Fruit fly (Drosophila melanogaster) whole organism, embryonic: ENCODE measurements around the gene CG14082.

Source experiments
- Asciz ChIP-seq: fragments of 200-800 bp; sonication (Bioruptor generic); optimal IDR thresholded peaks from 2 replicates; lab custom pipeline; 2017; ENCODE audit warnings: missing biosample characterization, mild to moderate bottlenecking, missing genetic modification characterization, missing genetic modification reagents
- CG10267 ChIP-seq: fragments of 200-800 bp; sonication (Bioruptor generic); optimal IDR thresholded peaks from 2 replicates; lab custom pipeline; 2018; ENCODE audit warnings: missing biosample characterization, mild to moderate bottlenecking, missing genetic modification characterization, moderate library complexity
- CG11093 ChIP-seq: fragments of 200-800 bp; sonication (Bioruptor generic); IDR thresholded peaks from 3 replicates; pipeline ENCODE4 v1.3.6; 2022; ENCODE audit warnings: missing biosample characterization, missing genetic modification characterization
- CG12744 ChIP-seq: fragments of 200-800 bp; sonication (Bioruptor generic); optimal IDR thresholded peaks from 2 replicates; lab custom pipeline; 2016; ENCODE audit warnings: missing biosample characterization, missing genetic modification characterization
- CG16779 ChIP-seq: fragments of 200-800 bp; sonication (Bioruptor generic); IDR thresholded peaks from 2 replicates; pipeline ENCODE4 v1.3.6; 2022; ENCODE audit warnings: missing biosample characterization, missing genetic modification characterization
- CG17802 ChIP-seq: fragments of 200-800 bp; sonication (Bioruptor generic); optimal IDR thresholded peaks from 2 replicates; lab custom pipeline; 2018; ENCODE audit warnings: missing biosample characterization, mild to moderate bottlenecking, missing genetic modification characterization, moderate library complexity
- CG18011 ChIP-seq: fragments of 200-800 bp; sonication (Bioruptor generic); optimal IDR thresholded peaks from 2 replicates; lab custom pipeline; 2017; ENCODE audit warnings: missing biosample characterization, missing genetic modification characterization, mild to moderate bottlenecking, moderate library complexity, missing genotype
- CG18476 ChIP-seq: fragments of 200-800 bp; sonication (Bioruptor generic); optimal IDR thresholded peaks from 2 replicates; lab custom pipeline; 2016; ENCODE audit warnings: missing biosample characterization, mild to moderate bottlenecking, missing genetic modification characterization
- CG32772 ChIP-seq: fragments of 200-800 bp; sonication (Bioruptor generic); IDR thresholded peaks from 2 replicates; pipeline ENCODE4 v1.3.6; 2022; ENCODE audit warnings: missing biosample characterization, missing genetic modification characterization
- CG3281 ChIP-seq: fragments of 200-800 bp; sonication (Bioruptor generic); optimal IDR thresholded peaks from 3 replicates; lab custom pipeline; 2017; ENCODE audit warnings: missing biosample characterization, mild to moderate bottlenecking, missing genetic modification characterization
- CG3407 ChIP-seq: fragments of 200-800 bp; sonication (Bioruptor generic); optimal IDR thresholded peaks from 2 replicates; lab custom pipeline; 2018; ENCODE audit warnings: missing biosample characterization, mild to moderate bottlenecking, missing genetic modification characterization
- CG4328 ChIP-seq: fragments of 200-800 bp; sonication (Bioruptor generic); optimal IDR thresholded peaks from 3 replicates; lab custom pipeline; 2017; ENCODE audit warnings: missing biosample characterization, missing genetic modification reagents, missing genetic modification characterization
- CG4730 ChIP-seq: fragments of 200-800 bp; sonication (Bioruptor generic); IDR thresholded peaks from 2 replicates; pipeline ENCODE4 v1.3.6; 2022; ENCODE audit warnings: missing biosample characterization, missing genetic modification characterization
- CG6813 ChIP-seq: fragments of 200-800 bp; sonication (Bioruptor generic); optimal IDR thresholded peaks from 2 replicates; lab custom pipeline; 2017; ENCODE audit warnings: missing biosample characterization, missing genetic modification characterization, mild to moderate bottlenecking, moderate library complexity, missing genetic modification reagents
- CG7786 ChIP-seq: fragments of 200-800 bp; sonication (Bioruptor generic); optimal IDR thresholded peaks from 2 replicates; lab custom pipeline; 2016; ENCODE audit warnings: missing biosample characterization, missing genetic modification characterization
- CG8765 ChIP-seq: fragments of 200-800 bp; sonication (Bioruptor generic); IDR thresholded peaks from 2 replicates; pipeline ENCODE4 v1.3.6; 2022; ENCODE audit warnings: missing biosample characterization, missing genetic modification characterization
- D19A ChIP-seq: fragments of 200-800 bp; optimal IDR thresholded peaks from 3 replicates; lab custom pipeline; 2019; ENCODE audit warnings: missing biosample characterization, mild to moderate bottlenecking, missing genetic modification characterization, moderate library complexity
- Dek ChIP-seq: fragments of 200-800 bp; sonication (Bioruptor generic); optimal IDR thresholded peaks from 3 replicates; lab custom pipeline; 2019; ENCODE audit warnings: missing biosample characterization, mild to moderate bottlenecking, missing genetic modification characterization, moderate library complexity
- GATAe ChIP-seq: fragments of 200-800 bp; sonication (Bioruptor generic); conservative IDR thresholded peaks from 2 replicates; pipeline ENCODE4 v1.3.6; 2022; ENCODE audit warnings: missing biosample characterization, missing genetic modification characterization
- HLH54F ChIP-seq: fragments of 200-800 bp; sonication (Bioruptor generic); optimal IDR thresholded peaks from 3 replicates; lab custom pipeline; 2016; ENCODE audit warnings: missing biosample characterization, missing genetic modification characterization
- Hand ChIP-seq: fragments of 200-800 bp; sonication (Bioruptor generic); optimal IDR thresholded peaks from 2 replicates; lab custom pipeline; 2017; ENCODE audit warnings: mild to moderate bottlenecking, missing biosample characterization, missing genetic modification reagents, missing genetic modification characterization
- Oaz ChIP-seq: fragments of 200-800 bp; sonication (Bioruptor generic); IDR thresholded peaks from 2 replicates; pipeline ENCODE4 v1.3.6; 2022; ENCODE audit warnings: missing biosample characterization, missing genetic modification characterization
- Opbp ChIP-seq: fragments of 200-800 bp; sonication (Bioruptor generic); IDR thresholded peaks from 3 replicates; pipeline ENCODE4 v1.3.6; 2022; ENCODE audit warnings: missing biosample characterization, missing genetic modification characterization; ENCODE audit not compliant: partially characterized antibody
- Ptx1 ChIP-seq: fragments of 200-800 bp; sonication (Bioruptor generic); IDR thresholded peaks from 2 replicates; pipeline ENCODE4 v1.3.6; 2022; ENCODE audit warnings: missing biosample characterization, missing genetic modification characterization
- Ssrp ChIP-seq: fragments of 200-800 bp; sonication (Bioruptor generic); optimal IDR thresholded peaks from 2 replicates; lab custom pipeline; 2018; ENCODE audit warnings: missing biosample characterization, mild to moderate bottlenecking, missing genetic modification characterization, moderate library complexity
- ab ChIP-seq: fragments of 200-800 bp; sonication (Bioruptor generic); optimal IDR thresholded peaks from 2 replicates; lab custom pipeline; 2016; ENCODE audit warnings: missing biosample characterization, missing genetic modification characterization
- ac ChIP-seq: fragments of 200-800 bp; sonication (Bioruptor generic); optimal IDR thresholded peaks from 3 replicates; lab custom pipeline; 2017; ENCODE audit warnings: missing biosample characterization, mild to moderate bottlenecking, missing genetic modification characterization
- ash1 ChIP-seq: fragments of 200-800 bp; sonication (Bioruptor generic); optimal IDR thresholded peaks from 2 replicates; lab custom pipeline; 2018; ENCODE audit warnings: missing biosample characterization, mild to moderate bottlenecking, missing genetic modification characterization
- az2 ChIP-seq: fragments of 200-800 bp; sonication (Bioruptor generic); optimal IDR thresholded peaks from 3 replicates; lab custom pipeline; 2016; ENCODE audit warnings: missing biosample characterization, missing genetic modification characterization
- bbx ChIP-seq: fragments of 200-800 bp; sonication (Bioruptor generic); IDR thresholded peaks from 2 replicates; pipeline ENCODE4 v1.3.6; 2022; ENCODE audit warnings: missing biosample characterization, missing genetic modification characterization; ENCODE audit not compliant: partially characterized antibody
- bigmax ChIP-seq: fragments of 200-800 bp; sonication (Bioruptor generic); optimal IDR thresholded peaks from 2 replicates; lab custom pipeline; 2018; ENCODE audit warnings: missing biosample characterization, mild to moderate bottlenecking, missing genetic modification characterization
- ci ChIP-seq: fragments of 200-800 bp; sonication (Bioruptor generic); IDR thresholded peaks from 3 replicates; pipeline ENCODE4 v1.3.6; 2022; ENCODE audit warnings: missing biosample characterization, missing genetic modification characterization
- dmrt11E ChIP-seq: fragments of 200-800 bp; sonication (Bioruptor generic); optimal IDR thresholded peaks from 3 replicates; lab custom pipeline; 2018; ENCODE audit warnings: missing biosample characterization, mild to moderate bottlenecking, missing genetic modification characterization, moderate library complexity
- eve ChIP-seq, 2 experiments: fragments of >200 bp; optimal IDR thresholded peaks; 2 replicates each; lab custom pipeline; 2017; ENCODE audit warnings: missing biosample characterization in 2 of 2, missing genetic modification characterization in 2 of 2
- fd3F ChIP-seq: fragments of 200-800 bp; sonication (Bioruptor generic); optimal IDR thresholded peaks from 2 replicates; lab custom pipeline; 2018; ENCODE audit warnings: missing biosample characterization, mild to moderate bottlenecking, missing genetic modification characterization, moderate library complexity
- gem ChIP-seq: fragments of 200-800 bp; sonication (Bioruptor generic); optimal IDR thresholded peaks from 2 replicates; lab custom pipeline; 2019; ENCODE audit warnings: missing biosample characterization, mild to moderate bottlenecking, missing genetic modification characterization, moderate library complexity
- gsb-n ChIP-seq: fragments of 200-800 bp; sonication (Bioruptor generic); optimal IDR thresholded peaks from 3 replicates; lab custom pipeline; 2018; ENCODE audit warnings: missing biosample characterization, mild to moderate bottlenecking, missing genetic modification characterization
- mam ChIP-seq: fragments of 200-800 bp; sonication (Bioruptor generic); optimal IDR thresholded peaks from 3 replicates; lab custom pipeline; 2016; ENCODE audit warnings: missing biosample characterization, missing genetic modification characterization
- nerfin-2 ChIP-seq: fragments of 200-800 bp; sonication (Bioruptor generic); IDR thresholded peaks from 2 replicates; pipeline ENCODE4 v1.3.6; 2022; ENCODE audit warnings: missing biosample characterization, missing genetic modification characterization; ENCODE audit not compliant: partially characterized antibody
- nmo ChIP-seq: fragments of 200-800 bp; sonication (Bioruptor generic); optimal IDR thresholded peaks from 2 replicates; lab custom pipeline; 2018; ENCODE audit warnings: missing biosample characterization, mild to moderate bottlenecking, missing genetic modification characterization, moderate library complexity
- pb ChIP-seq: fragments of 200-800 bp; sonication (Bioruptor generic); optimal IDR thresholded peaks from 3 replicates; lab custom pipeline; 2016; ENCODE audit warnings: missing biosample characterization, missing genetic modification characterization
- sisA ChIP-seq: fragments of 200-800 bp; sonication (Bioruptor generic); IDR thresholded peaks from 2 replicates; pipeline ENCODE4 v1.3.6; 2022; ENCODE audit warnings: missing biosample characterization, missing genetic modification characterization
- slbo ChIP-seq: fragments of 200-800 bp; sonication (Bioruptor generic); IDR thresholded peaks from 2 replicates; pipeline ENCODE4 v1.3.6; 2022; ENCODE audit warnings: missing biosample characterization, missing genetic modification characterization
- tll ChIP-seq, 2 experiments: fragments of 200-800 bp in 1 of 2; fragments of >200 bp in 1 of 2; sonication (Bioruptor generic) in 1 of 2; optimal IDR thresholded peaks; 2 replicates each; lab custom pipeline; 2017 to 2019; ENCODE audit warnings: missing biosample characterization in 2 of 2, missing genetic modification characterization in 2 of 2, mild to moderate bottlenecking in 1 of 2, moderate library complexity in 1 of 2
- ttk ChIP-seq: fragments of 200-800 bp; sonication (Bioruptor generic); IDR thresholded peaks from 2 replicates; pipeline ENCODE4 v2.1.2; 2022; ENCODE audit warnings: missing biosample characterization, missing genetic modification characterization
- vfl ChIP-seq: fragments of 200-800 bp; sonication (Bioruptor generic); optimal IDR thresholded peaks from 2 replicates; lab custom pipeline; 2016; ENCODE audit warnings: missing biosample characterization, missing genetic modification characterization
- wdn ChIP-seq: fragments of 200-800 bp; sonication (Bioruptor generic); IDR thresholded peaks from 2 replicates; pipeline ENCODE4 v1.3.6; 2022; ENCODE audit warnings: missing biosample characterization, missing genetic modification characterization
- zfh2 ChIP-seq: fragments of 200-800 bp; sonication (Bioruptor generic); optimal IDR thresholded peaks from 2 replicates; lab custom pipeline; 2016; ENCODE audit warnings: missing biosample characterization, missing genetic modification characterization

CG14082 gene

dm6 chr3L:19092125-19093058 is 46.4 kb downstream of the CG14082 start, which contains the start of gene MESR6 (continued):
- no peak for TF ChIP-seq eve (GFP tag; optimal IDR thresholded peaks at IDR 0.05; lab: Kevin White, UChicago)
- TF ChIP-seq HLH54F (GFP tag; lab: Kevin White, UChicago), result no peak
- no peak for TF ChIP-seq GATAe (GFP tag; lab: Robert Waterston, UW)
- no peak for TF ChIP-seq dmrt11E (tag; lab: Kevin White, UChicago)
- no peak for TF ChIP-seq sisA (GFP tag; lab: Robert Waterston, UW)
- peak in 1 of 2 experiments; percentile 12 for TF ChIP-seq tll (GFP tag; optimal IDR thresholded peaks at IDR 0.05; lab: Kevin White, UChicago)
- no peak for TF ChIP-seq ttk (GFP tag; lab: Robert Waterston, UW)
- TF ChIP-seq CG3281 (GFP tag; lab: Kevin White, UChicago), result peak; percentile 47
- TF ChIP-seq CG16779, result no peak
- no peak for TF ChIP-seq CG3407 (GFP tag; lab: Kevin White, UChicago)
- 0 out of 2 replicates have a peak, but pooled peaks have one; percentile 9 for TF ChIP-seq CG4730 (GFP tag; lab: Robert Waterston, UW)
- TF ChIP-seq bbx (GFP tag; lab: Robert Waterston, UW), result peak; percentile 84
- TF ChIP-seq CG12744 (GFP tag; lab: Kevin White, UChicago), result no peak
- TF ChIP-seq vfl (GFP tag; lab: Kevin White, UChicago), result no peak
- peak; percentile 61 for TF ChIP-seq gem
- TF ChIP-seq Opbp, result peak; percentile 85
- TF ChIP-seq CG7786 (GFP tag; lab: Kevin White, UChicago), result no peak
- TF ChIP-seq CG18476 (GFP tag; lab: Kevin White, UChicago), result no peak
- no peak for TF ChIP-seq wdn (GFP tag; lab: Robert Waterston, UW)
- TF ChIP-seq ci (GFP tag; lab: Robert Waterston, UW), result no peak
- peak; percentile 11 for TF ChIP-seq Ssrp
- TF ChIP-seq mam (GFP tag; lab: Kevin White, UChicago), result no peak
- no peak for TF ChIP-seq ash1 (GFP tag; lab: Kevin White, UChicago)
- no peak for TF ChIP-seq CG18011 (GFP tag; lab: Kevin White, UChicago)
- TF ChIP-seq zfh2 (GFP tag; lab: Kevin White, UChicago), result no peak
- TF ChIP-seq ac (GFP tag; lab: Kevin White, UChicago), result no peak
- no peak for TF ChIP-seq CG17802 (tag; lab: Kevin White, UChicago)
- no peak for TF ChIP-seq CG6813 (GFP tag; lab: Kevin White, UChicago)
- TF ChIP-seq Asciz (GFP tag; lab: Kevin White, UChicago), result peak; percentile 44
- peak; percentile 19; the same call in 1 of the 2 replicates for TF ChIP-seq slbo (GFP tag; lab: Robert Waterston, UW)
- peak; percentile 56 for TF ChIP-seq nmo (GFP tag; lab: Kevin White, UChicago)
- TF ChIP-seq az2 (GFP tag; lab: Kevin White, UChicago), result no peak
- peak; percentile 52 for TF ChIP-seq CG10267
- TF ChIP-seq CG8765 (GFP tag; lab: Robert Waterston, UW), result no peak
- no peak for TF ChIP-seq Oaz (GFP tag; lab: Robert Waterston, UW)
- peak; percentile 35 for TF ChIP-seq Hand (GFP tag; lab: Kevin White, UChicago)
- peak; percentile 89 for TF ChIP-seq D19A (tag; lab: Kevin White, UChicago)
- no peak for TF ChIP-seq CG32772 (GFP tag; lab: Robert Waterston, UW)
- no peak for TF ChIP-seq ab
- TF ChIP-seq bigmax (GFP tag; lab: Kevin White, UChicago), result no peak
- no peak for TF ChIP-seq CG11093 (GFP tag; lab: Robert Waterston, UW)
- no peak for TF ChIP-seq Ptx1
- TF ChIP-seq nerfin-2 (GFP tag; lab: Robert Waterston, UW), result no peak
- TF ChIP-seq gsb-n (tag; lab: Kevin White, UChicago), result no peak
- no peak for TF ChIP-seq pb (GFP tag; lab: Kevin White, UChicago)
- peak; percentile 23 for TF ChIP-seq fd3F (GFP tag; lab: Kevin White, UChicago)
- TF ChIP-seq Dek (tag; lab: Kevin White, UChicago), result peak; percentile 63
- no peak for TF ChIP-seq CG4328 (GFP tag; lab: Kevin White, UChicago)
